Fruit fly (Drosophila melanogaster): Measurements from ENCODE around the gene Nmdmc.
A peak's percentile ranks its signal among the peaks of the same experiment; 100 is the strongest.

The Nmdmc gene

DNA sequence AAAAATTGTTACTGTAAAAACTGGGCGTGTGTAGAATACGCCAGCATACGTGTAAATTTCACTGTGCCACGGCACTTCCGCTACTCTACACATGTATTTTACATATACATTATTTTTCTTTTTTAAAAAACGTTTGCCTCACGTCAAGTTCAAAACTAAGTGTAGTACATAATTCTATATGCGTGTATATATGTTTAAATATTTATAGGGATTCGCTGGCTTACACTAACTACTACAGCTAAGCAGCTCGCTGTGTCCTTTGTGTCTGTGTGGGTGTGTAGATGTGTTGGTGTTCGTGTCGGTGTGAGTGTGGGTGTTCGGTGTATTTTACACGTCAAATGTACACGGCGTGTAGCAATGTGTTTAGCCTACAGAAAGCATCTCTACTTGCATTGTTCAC, 18.1 kb upstream of the Nmdmc start (continued):
- TF ChIP-seq CoRest (tag; optimal IDR thresholded peaks at IDR 0.05) (no peak), CG7928 (GFP tag; optimal IDR thresholded peaks at IDR 0.05) (no peak), inv (GFP tag; IDR thresholded peaks at IDR 0.05; ENCODE audit: partially characterized antibody) (0 out of 2 replicates have a peak, but pooled peaks have one; percentile 42), CG13287 (GFP tag; IDR thresholded peaks at IDR 0.05; ENCODE audit: partially characterized antibody) (0 out of 2 replicates have a peak, but pooled peaks have one; percentile 20), Xrp1 (GFP tag; IDR thresholded peaks at IDR 0.05) (no peak), Hey (tag; optimal IDR thresholded peaks at IDR 0.05) (no peak), HLH4C (GFP tag; IDR thresholded peaks at IDR 0.05; ENCODE audit: partially characterized antibody) (0 out of 3 replicates have a peak, but pooled peaks have one; percentile 42), CG1233 (GFP tag; optimal IDR thresholded peaks at IDR 0.05) (no peak), ranshi (GFP tag; IDR thresholded peaks at IDR 0.05) (no peak), Elba2 (GFP tag; optimal IDR thresholded peaks at IDR 0.05) (no peak), PHDP (tag; optimal IDR thresholded peaks at IDR 0.05) (no peak), amos (GFP tag; IDR thresholded peaks at IDR 0.05; ENCODE audit: partially characterized antibody) (peak; percentile 70; the same call in 1 of the 2 replicates), vnd (GFP tag; IDR thresholded peaks at IDR 0.05; ENCODE audit: partially characterized antibody) (peak; percentile 66), CG16813 (GFP tag; IDR thresholded peaks at IDR 0.05; ENCODE audit: partially characterized antibody) (peak; percentile 71), Spps (tag; optimal IDR thresholded peaks at IDR 0.05) (no peak), tna (GFP tag; IDR thresholded peaks at IDR 0.05; ENCODE audit: partially characterized antibody) (no peak), knrl (GFP tag; IDR thresholded peaks at IDR 0.05; ENCODE audit: partially characterized antibody) (peak; percentile 72), CG12236 (GFP tag; optimal IDR thresholded peaks at IDR 0.05) (no peak), Dbx (GFP tag; IDR thresholded peaks at IDR 0.05) (peak; percentile 15; the same call in 1 of the 3 replicates), CG32767 (GFP tag; IDR thresholded peaks at IDR 0.05) (no peak), bbx (GFP tag; IDR thresholded peaks at IDR 0.05; ENCODE audit: partially characterized antibody) (peak; percentile 54; the same call in 1 of the 2 replicates), exex (tag; optimal IDR thresholded peaks at IDR 0.05) (no peak)

DNA sequence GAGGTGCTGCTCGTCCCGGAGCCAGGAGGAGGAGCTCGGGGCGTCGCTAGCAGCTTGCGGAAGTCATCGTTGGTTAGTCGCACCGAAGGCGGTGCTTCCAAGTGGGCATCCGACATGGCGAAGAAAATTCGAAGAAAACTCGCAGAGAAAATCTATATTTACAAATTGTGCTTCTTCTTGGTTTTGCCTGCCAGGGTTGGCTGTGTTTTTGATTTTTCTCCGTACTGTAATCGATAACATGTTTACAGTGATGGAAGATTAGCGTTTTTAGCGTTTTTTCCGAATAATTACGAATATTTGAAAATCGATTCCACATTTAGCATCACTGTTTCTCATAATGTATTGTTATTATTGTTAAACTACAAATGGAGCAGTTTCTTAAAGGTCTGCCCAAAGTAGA, 14.5 kb upstream of the Nmdmc start, which contains the start of the genes beag and Ada:
Gene beag, minus strand, starts transcription at position 205 of the 400 bp plus-strand sequence.
Gene Ada, plus strand, starts transcription at position 310 of the 400 bp plus-strand sequence.
- TF ChIP-seq ewg (GFP tag; optimal IDR thresholded peaks at IDR 0.05) (no peak), trh (GFP tag; optimal IDR thresholded peaks at IDR 0.05) (no peak), Pdp1 (GFP tag; optimal IDR thresholded peaks at IDR 0.05) (peak in 1 of 2 experiments; percentile 14), rib (GFP tag; IDR thresholded peaks at IDR 0.05) (no peak), Atf6 (GFP tag; IDR thresholded peaks at IDR 0.05) (no peak), CG9932 (GFP tag; IDR thresholded peaks at IDR 0.05) (peak; percentile 84), CG13624 (GFP tag; optimal IDR thresholded peaks at IDR 0.05) (peak; percentile 52), CG30403 (GFP tag; optimal IDR thresholded peaks at IDR 0.05) (peak; percentile 62), az2 (GFP tag; optimal IDR thresholded peaks at IDR 0.05) (peak; percentile 1), CG7987 (GFP tag; optimal IDR thresholded peaks at IDR 0.05) (peak; percentile 15), Xbp1 (GFP tag; optimal IDR thresholded peaks at IDR 0.05) (peak; percentile 55), CG2199 (GFP tag; IDR thresholded peaks at IDR 0.05) (no peak), Usf (GFP tag; optimal IDR thresholded peaks at IDR 0.05) (no peak), Aef1 (GFP tag; IDR thresholded peaks at IDR 0.05) (peak; percentile 38; the same call in 1 of the 3 replicates), Opbp (GFP tag; IDR thresholded peaks at IDR 0.05; ENCODE audit: partially characterized antibody) (peak; percentile 40; the same call in 1 of the 3 replicates), fd102C (GFP tag; optimal IDR thresholded peaks at IDR 0.05) (no peak), unc-4 (GFP tag; IDR thresholded peaks at IDR 0.05; ENCODE audit: partially characterized antibody) (peak; percentile 52), CG8290 (GFP tag; optimal IDR thresholded peaks at IDR 0.05) (no peak), CG8290 (tag; optimal IDR thresholded peaks at IDR 0.05) (peak in 1 of 2 experiments; percentile 80), CG30020 (tag; optimal IDR thresholded peaks at IDR 0.05) (peak; percentile 68), Fer1 (GFP tag; optimal IDR thresholded peaks at IDR 0.05) (peak; percentile 65), CG4820 (GFP tag; optimal IDR thresholded peaks at IDR 0.05) (no peak), Ets97D (GFP tag; optimal IDR thresholded peaks at IDR 0.05) (peak; percentile 3), zf30C (GFP tag; optimal IDR thresholded peaks at IDR 0.05) (no peak), Antp (GFP tag; optimal IDR thresholded peaks at IDR 0.05) (peak; percentile 42), bowl (GFP tag; IDR thresholded peaks at IDR 0.05) (no peak), bsh (GFP tag; optimal IDR thresholded peaks at IDR 0.05) (peak in 1 of 2 experiments; percentile 38), Hand (GFP tag; optimal IDR thresholded peaks at IDR 0.05) (no peak)

Measured in whole organism, embryonic.